Worm (Caenorhabditis elegans): ENCODE measurements around the gene hal-2.
A peak's percentile ranks its signal among the peaks of the same experiment; 100 is the strongest.

hal-2 gene

ce11 chrIII:10112958-10113357, 24.2 kb upstream of the hal-2 start, which contains the start of gene vps-29:
Gene vps-29 (minus strand): TSS chrIII:10113058.
- no peak for TF ChIP-seq ref-1 (GFP tag; conservative IDR thresholded peaks at IDR 0.05)
- TF ChIP-seq ztf-23 (GFP tag; IDR thresholded peaks at IDR 0.05) = no peak
- TF ChIP-seq cog-1 (tag; optimal IDR thresholded peaks at IDR 0.05) = no peak
- no peak for TF ChIP-seq flt-1 (GFP tag; IDR thresholded peaks at IDR 0.05)
- TF ChIP-seq T22C8.4 (GFP tag; IDR thresholded peaks at IDR 0.05) = no peak
- no peak for TF ChIP-seq tab-1 (GFP tag; IDR thresholded peaks at IDR 0.05)
- TF ChIP-seq ztf-29 (GFP tag; IDR thresholded peaks at IDR 0.05) = no peak
- TF ChIP-seq med-1 (GFP tag; optimal IDR thresholded peaks at IDR 0.05; ENCODE audit: insufficient read depth) = no peak

ce11 chrIII:10108995-10109394, 20.3 kb upstream of the hal-2 start, which contains the start of gene T16H12.9:
Gene T16H12.9 (plus strand): TSS chrIII:10109295.
- TF ChIP-seq ztf-23 (GFP tag; IDR thresholded peaks at IDR 0.05) (no peak), tab-1 (GFP tag; IDR thresholded peaks at IDR 0.05) (no peak), ztf-29 (GFP tag; IDR thresholded peaks at IDR 0.05) (no peak), ref-1 (GFP tag; conservative IDR thresholded peaks at IDR 0.05) (no peak), cog-1 (tag; optimal IDR thresholded peaks at IDR 0.05) (no peak), klf-2 (GFP tag; conservative IDR thresholded peaks at IDR 0.05) (no peak), med-1 (GFP tag; optimal IDR thresholded peaks at IDR 0.05; ENCODE audit: insufficient read depth) (no peak), flt-1 (GFP tag; IDR thresholded peaks at IDR 0.05) (no peak), T22C8.4 (GFP tag; IDR thresholded peaks at IDR 0.05) (no peak)

- no peak for TF ChIP-seq ztf-29 (GFP tag; IDR thresholded peaks at IDR 0.05)
- TF ChIP-seq tab-1 (GFP tag; IDR thresholded peaks at IDR 0.05) = no peak
- TF ChIP-seq klf-2 (GFP tag; conservative IDR thresholded peaks at IDR 0.05) = no peak
Observed at ce11 chrIII:10106390-10106789, 17.7 kb upstream of the hal-2 start, which contains the start of gene srt-55. Gene srt-55 (minus strand): TSS chrIII:10106490.

- TF ChIP-seq ztf-23 (GFP tag; IDR thresholded peaks at IDR 0.05) (no peak), T22C8.4 (GFP tag; IDR thresholded peaks at IDR 0.05) (no peak), ref-1 (GFP tag; conservative IDR thresholded peaks at IDR 0.05) (no peak), med-1 (GFP tag; optimal IDR thresholded peaks at IDR 0.05; ENCODE audit: insufficient read depth) (no peak), tab-1 (GFP tag; IDR thresholded peaks at IDR 0.05) (no peak), cog-1 (tag; optimal IDR thresholded peaks at IDR 0.05) (no peak), flt-1 (GFP tag; IDR thresholded peaks at IDR 0.05) (no peak), klf-2 (GFP tag; conservative IDR thresholded peaks at IDR 0.05) (no peak), ztf-29 (GFP tag; IDR thresholded peaks at IDR 0.05) (no peak)
Observed at ce11 chrIII:10101352-10101751, 12.6 kb upstream of the hal-2 start, which contains the start of gene kel-10. Gene kel-10 (minus strand): TSS chrIII:10101452.

ce11 chrIII:10097981-10098380, 9.2 kb upstream of the hal-2 start, which contains the start of gene spop-1:
Gene spop-1 (minus strand): TSS chrIII:10098081.
- TF ChIP-seq klf-2 (GFP tag; conservative IDR thresholded peaks at IDR 0.05) (no peak), med-1 (GFP tag; optimal IDR thresholded peaks at IDR 0.05; ENCODE audit: insufficient read depth) (no peak), ztf-23 (GFP tag; IDR thresholded peaks at IDR 0.05) (no peak), ztf-29 (GFP tag; IDR thresholded peaks at IDR 0.05) (no peak), ref-1 (GFP tag; conservative IDR thresholded peaks at IDR 0.05) (no peak), flt-1 (GFP tag; IDR thresholded peaks at IDR 0.05) (no peak), tab-1 (GFP tag; IDR thresholded peaks at IDR 0.05) (no peak), cog-1 (tag; optimal IDR thresholded peaks at IDR 0.05) (no peak)

ce11 chrIII:10096525-10096972, 7.8 kb upstream of the hal-2 start:
- TF ChIP-seq T22C8.4 (GFP tag; IDR thresholded peaks at IDR 0.05) = 0 out of 2 replicates have a peak, but pooled peaks have one; percentile 43
- TF ChIP-seq med-1 (GFP tag; optimal IDR thresholded peaks at IDR 0.05; ENCODE audit: insufficient read depth) = no peak
- TF ChIP-seq flt-1 (GFP tag; IDR thresholded peaks at IDR 0.05) = peak; percentile 64; the same call in 1 of the 2 replicates
- 0 out of 2 replicates have a peak, but pooled peaks have one; percentile 47 for TF ChIP-seq tab-1 (GFP tag; IDR thresholded peaks at IDR 0.05)
- TF ChIP-seq ztf-23 (GFP tag; IDR thresholded peaks at IDR 0.05) = 0 out of 2 replicates have a peak, but pooled peaks have one; percentile 48
- peak; percentile 69 for TF ChIP-seq cog-1 (tag; optimal IDR thresholded peaks at IDR 0.05)
- TF ChIP-seq ztf-29 (GFP tag; IDR thresholded peaks at IDR 0.05) = 0 out of 2 replicates have a peak, but pooled peaks have one; percentile 6
- TF ChIP-seq klf-2 (GFP tag; conservative IDR thresholded peaks at IDR 0.05) = no peak

- no peak for TF ChIP-seq T22C8.4 (GFP tag; IDR thresholded peaks at IDR 0.05)
- no peak for TF ChIP-seq tab-1 (GFP tag; IDR thresholded peaks at IDR 0.05)
- TF ChIP-seq ztf-29 (GFP tag; IDR thresholded peaks at IDR 0.05) = no peak
- TF ChIP-seq ztf-23 (GFP tag; IDR thresholded peaks at IDR 0.05) = no peak
- no peak for TF ChIP-seq med-1 (GFP tag; optimal IDR thresholded peaks at IDR 0.05; ENCODE audit: insufficient read depth)
- TF ChIP-seq klf-2 (GFP tag; conservative IDR thresholded peaks at IDR 0.05) = no peak
- no peak for TF ChIP-seq flt-1 (GFP tag; IDR thresholded peaks at IDR 0.05)
- TF ChIP-seq ref-1 (GFP tag; conservative IDR thresholded peaks at IDR 0.05) = no peak
Observed at ce11 chrIII:10095377-10095776, 6.6 kb upstream of the hal-2 start.

ce11 chrIII:10094538-10094937, 5.8 kb upstream of the hal-2 start:
- TF ChIP-seq ztf-29 (GFP tag; IDR thresholded peaks at IDR 0.05) = no peak
- peak; percentile 76 for TF ChIP-seq flt-1 (GFP tag; IDR thresholded peaks at IDR 0.05)
- TF ChIP-seq klf-2 (GFP tag; conservative IDR thresholded peaks at IDR 0.05) = no peak
- TF ChIP-seq tab-1 (GFP tag; IDR thresholded peaks at IDR 0.05) = peak; percentile 76; the same call in 1 of the 2 replicates
- peak; percentile 25 for TF ChIP-seq cog-1 (tag; optimal IDR thresholded peaks at IDR 0.05)

ce11 chrIII:10093093-10093492, 4.4 kb upstream of the hal-2 start:
- TF ChIP-seq ztf-29 (GFP tag; IDR thresholded peaks at IDR 0.05) (no peak), cog-1 (tag; optimal IDR thresholded peaks at IDR 0.05) (no peak), tab-1 (GFP tag; IDR thresholded peaks at IDR 0.05) (no peak), T22C8.4 (GFP tag; IDR thresholded peaks at IDR 0.05) (no peak), flt-1 (GFP tag; IDR thresholded peaks at IDR 0.05) (no peak), ztf-23 (GFP tag; IDR thresholded peaks at IDR 0.05) (no peak), med-1 (GFP tag; optimal IDR thresholded peaks at IDR 0.05; ENCODE audit: insufficient read depth) (no peak), ref-1 (GFP tag; conservative IDR thresholded peaks at IDR 0.05) (no peak), klf-2 (GFP tag; conservative IDR thresholded peaks at IDR 0.05) (no peak)

- no peak for TF ChIP-seq ztf-23 (GFP tag; IDR thresholded peaks at IDR 0.05)
- no peak for TF ChIP-seq T22C8.4 (GFP tag; IDR thresholded peaks at IDR 0.05)
- no peak for TF ChIP-seq ref-1 (GFP tag; conservative IDR thresholded peaks at IDR 0.05)
- no peak for TF ChIP-seq cog-1 (tag; optimal IDR thresholded peaks at IDR 0.05)
- TF ChIP-seq klf-2 (GFP tag; conservative IDR thresholded peaks at IDR 0.05) = no peak
- TF ChIP-seq tab-1 (GFP tag; IDR thresholded peaks at IDR 0.05) = no peak
- TF ChIP-seq ztf-29 (GFP tag; IDR thresholded peaks at IDR 0.05) = no peak
- TF ChIP-seq flt-1 (GFP tag; IDR thresholded peaks at IDR 0.05) = no peak
- TF ChIP-seq med-1 (GFP tag; optimal IDR thresholded peaks at IDR 0.05; ENCODE audit: insufficient read depth) = no peak
Observed at ce11 chrIII:10090685-10091084, 2.0 kb upstream of the hal-2 start, which contains the start of gene gtf-2H2C. Gene gtf-2H2C (minus strand): TSS chrIII:10090785.

Data from whole organism, midembryonic.